Fruit fly (Drosophila melanogaster) whole organism, prepupa: ENCODE measurements around the gene CG10702.
A peak's percentile ranks its signal among the peaks of the same experiment; 100 is the strongest.

Source experiments
- Blimp-1 ChIP-seq: fragments of 200-800 bp; sonication (Bioruptor generic); optimal IDR thresholded peaks from 3 replicates; lab custom pipeline; 2017; ENCODE audit warnings: missing biosample characterization, missing genetic modification characterization, mild to moderate bottlenecking, moderate library complexity, missing genetic modification reagents
- CG10631 ChIP-seq: fragments of 200-800 bp; sonication (Bioruptor generic); optimal IDR thresholded peaks from 2 replicates; lab custom pipeline; 2016; ENCODE audit warnings: missing biosample characterization, missing genetic modification characterization
- CG11294 ChIP-seq: fragments of 200-800 bp; sonication (Bioruptor generic); IDR thresholded peaks from 2 replicates; pipeline ENCODE4 v1.3.6; 2022; ENCODE audit warnings: missing biosample characterization, missing genetic modification characterization
- CG11762 ChIP-seq: fragments of 200-800 bp; sonication (Bioruptor generic); optimal IDR thresholded peaks from 3 replicates; lab custom pipeline; 2016; ENCODE audit warnings: missing biosample characterization, missing genetic modification characterization; ENCODE audit not compliant: insufficient read depth
- CG11902 ChIP-seq: fragments of 200-800 bp; sonication (Bioruptor generic); optimal IDR thresholded peaks from 3 replicates; lab custom pipeline; 2016; ENCODE audit warnings: missing biosample characterization, missing genetic modification characterization
- CG15336 ChIP-seq: fragments of 200-800 bp; sonication (Bioruptor generic); IDR thresholded peaks from 2 replicates; pipeline ENCODE4 v1.3.6; 2022; ENCODE audit warnings: missing biosample characterization, missing genetic modification characterization
- CG16779 ChIP-seq: fragments of 200-800 bp; sonication (Bioruptor generic); optimal IDR thresholded peaks from 3 replicates; lab custom pipeline; 2017; ENCODE audit warnings: missing biosample characterization, mild to moderate bottlenecking, missing genetic modification characterization
- CG3032 ChIP-seq: fragments of 200-800 bp; optimal IDR thresholded peaks from 2 replicates; lab custom pipeline; 2019; ENCODE audit warnings: missing biosample characterization, mild to moderate bottlenecking, missing genetic modification characterization, moderate library complexity
- CG31627 ChIP-seq: fragments of 200-800 bp; sonication (Bioruptor generic); optimal IDR thresholded peaks from 3 replicates; lab custom pipeline; 2016; ENCODE audit warnings: missing biosample characterization, missing genetic modification characterization
- CG32006 ChIP-seq: fragments of 200-800 bp; sonication (Bioruptor generic); optimal IDR thresholded peaks from 3 replicates; lab custom pipeline; 2017; ENCODE audit warnings: missing biosample characterization, mild to moderate bottlenecking, missing genetic modification characterization
- CG3919 ChIP-seq: fragments of 200-800 bp; sonication (Bioruptor generic); optimal IDR thresholded peaks from 3 replicates; lab custom pipeline; 2016; ENCODE audit warnings: missing biosample characterization, missing genetic modification characterization
- CG4318 ChIP-seq: fragments of 200-800 bp; sonication (Bioruptor generic); optimal IDR thresholded peaks from 3 replicates; lab custom pipeline; 2017; ENCODE audit warnings: missing biosample characterization, mild to moderate bottlenecking, missing genetic modification characterization
- CG6276 ChIP-seq: fragments of 200-800 bp; sonication (Bioruptor generic); optimal IDR thresholded peaks from 2 replicates; lab custom pipeline; 2017; ENCODE audit warnings: missing biosample characterization, mild to moderate bottlenecking, missing genetic modification characterization
- CG6854 ChIP-seq: fragments of 200-800 bp; sonication (Bioruptor generic); optimal IDR thresholded peaks from 2 replicates; lab custom pipeline; 2017; ENCODE audit warnings: missing biosample characterization, mild to moderate bottlenecking, missing genetic modification characterization
- CG7368 ChIP-seq: fragments of 200-800 bp; sonication (Bioruptor generic); optimal IDR thresholded peaks from 3 replicates; lab custom pipeline; 2016; ENCODE audit warnings: missing biosample characterization, missing genetic modification characterization
- CG8319 ChIP-seq: fragments of 200-800 bp; sonication (Bioruptor generic); optimal IDR thresholded peaks from 3 replicates; lab custom pipeline; 2016; ENCODE audit warnings: missing biosample characterization, missing genetic modification characterization
- CG8632 ChIP-seq: fragments of 200-800 bp; sonication (Bioruptor generic); optimal IDR thresholded peaks from 3 replicates; lab custom pipeline; 2016; ENCODE audit warnings: missing biosample characterization, missing genetic modification characterization
- CG9139 ChIP-seq: fragments of 200-800 bp; sonication (Bioruptor generic); optimal IDR thresholded peaks from 3 replicates; lab custom pipeline; 2017; ENCODE audit warnings: missing biosample characterization, mild to moderate bottlenecking, missing genetic modification characterization
- Eip75B ChIP-seq: fragments of 200-800 bp; sonication (Bioruptor generic); optimal IDR thresholded peaks from 3 replicates; lab custom pipeline; 2016; ENCODE audit warnings: missing biosample characterization, missing genetic modification characterization
- Eip93F ChIP-seq: fragments of 200-800 bp; sonication (Bioruptor generic); optimal IDR thresholded peaks from 2 replicates; lab custom pipeline; 2016; ENCODE audit warnings: missing biosample characterization, mild to moderate bottlenecking, missing genetic modification characterization
- Gug ChIP-seq: fragments of 200-800 bp; sonication (Bioruptor generic); IDR thresholded peaks from 2 replicates; pipeline ENCODE4 v1.3.6; 2022; ENCODE audit warnings: missing biosample characterization, missing genetic modification characterization
- Hr38 ChIP-seq: sonication (Bioruptor generic); optimal IDR thresholded peaks from 2 replicates; lab custom pipeline; 2016; ENCODE audit warnings: missing biosample characterization, missing genetic modification characterization
- Hr4 ChIP-seq: fragments of 200-800 bp; sonication (Bioruptor generic); optimal IDR thresholded peaks from 3 replicates; lab custom pipeline; 2016; ENCODE audit warnings: missing biosample characterization, missing genetic modification characterization
- Lpt ChIP-seq: fragments of 200-800 bp; sonication (Bioruptor generic); optimal IDR thresholded peaks from 3 replicates; lab custom pipeline; 2016; ENCODE audit warnings: missing biosample characterization, missing genetic modification characterization
- Met ChIP-seq: fragments of 200-800 bp; sonication (Bioruptor generic); optimal IDR thresholded peaks from 3 replicates; lab custom pipeline; 2016; ENCODE audit warnings: missing biosample characterization, missing genetic modification characterization
- Smox ChIP-seq: fragments of 200-800 bp; sonication (Bioruptor generic); optimal IDR thresholded peaks from 3 replicates; lab custom pipeline; 2016; ENCODE audit warnings: missing biosample characterization, missing genetic modification characterization
- Sox102F ChIP-seq: fragments of 200-800 bp; sonication (Bioruptor generic); optimal IDR thresholded peaks from 2 replicates; lab custom pipeline; 2016; ENCODE audit warnings: missing biosample characterization, mild to moderate bottlenecking, missing genetic modification characterization
- Sox15 ChIP-seq: fragments of 200-800 bp; sonication (Bioruptor generic); optimal IDR thresholded peaks from 3 replicates; lab custom pipeline; 2016; ENCODE audit warnings: missing biosample characterization, missing genetic modification characterization
- achi ChIP-seq: fragments of 200-800 bp; sonication (Bioruptor generic); optimal IDR thresholded peaks from 3 replicates; lab custom pipeline; 2016; ENCODE audit warnings: missing biosample characterization, missing genetic modification characterization
- cyc ChIP-seq: fragments of 200-800 bp; sonication (Bioruptor generic); optimal IDR thresholded peaks from 3 replicates; lab custom pipeline; 2016; ENCODE audit warnings: missing biosample characterization, missing genetic modification characterization
- dac ChIP-seq: fragments of 200-800 bp; sonication (Bioruptor generic); optimal IDR thresholded peaks from 2 replicates; lab custom pipeline; 2017; ENCODE audit warnings: missing biosample characterization, mild to moderate bottlenecking, missing genetic modification characterization
- dsx ChIP-seq: fragments of 200-800 bp; optimal IDR thresholded peaks from 3 replicates; lab custom pipeline; 2019; ENCODE audit warnings: missing biosample characterization, mild to moderate bottlenecking, missing genetic modification characterization, moderate library complexity; ENCODE audit not compliant: poor library complexity, severe bottlenecking
- eg ChIP-seq: fragments of 200-800 bp; sonication (Bioruptor generic); IDR thresholded peaks from 3 replicates; pipeline ENCODE4 v1.3.6; 2022; ENCODE audit warnings: missing biosample characterization, missing genetic modification characterization
- esn ChIP-seq: fragments of 200-800 bp; sonication (Bioruptor generic); optimal IDR thresholded peaks from 2 replicates; lab custom pipeline; 2016; ENCODE audit warnings: missing biosample characterization, mild to moderate bottlenecking, missing genetic modification characterization, moderate library complexity
- fd85E ChIP-seq: fragments of 200-800 bp; sonication (Bioruptor generic); optimal IDR thresholded peaks from 3 replicates; lab custom pipeline; 2016; ENCODE audit warnings: missing biosample characterization, missing genetic modification characterization
- fkh ChIP-seq: fragments of 200-800 bp; sonication (Bioruptor generic); optimal IDR thresholded peaks from 3 replicates; lab custom pipeline; 2017; ENCODE audit warnings: missing biosample characterization, mild to moderate bottlenecking, missing genetic modification characterization, moderate library complexity
- lz ChIP-seq: fragments of 200-800 bp; sonication (Bioruptor generic); optimal IDR thresholded peaks from 3 replicates; lab custom pipeline; 2016; ENCODE audit warnings: missing biosample characterization, missing genetic modification characterization
- net ChIP-seq: fragments of 200-800 bp; sonication (Bioruptor generic); optimal IDR thresholded peaks from 3 replicates; lab custom pipeline; 2016; ENCODE audit warnings: missing biosample characterization, missing genetic modification characterization
- pdm3 ChIP-seq: fragments of 200-800 bp; sonication (Bioruptor generic); optimal IDR thresholded peaks from 3 replicates; lab custom pipeline; 2016; ENCODE audit warnings: missing biosample characterization, missing genetic modification characterization
- salr ChIP-seq, 2 experiments: fragments of 200-800 bp; sonication (Bioruptor generic); optimal IDR thresholded peaks; 3 replicates each; lab custom pipeline; 2016 to 2018; ENCODE audit warnings: missing biosample characterization in 2 of 2, missing genetic modification characterization in 2 of 2, mild to moderate bottlenecking in 1 of 2
- spab ChIP-seq: fragments of 200-800 bp; sonication (Bioruptor generic); optimal IDR thresholded peaks from 2 replicates; lab custom pipeline; 2017; ENCODE audit warnings: missing biosample characterization, mild to moderate bottlenecking, missing genetic modification characterization, missing genetic modification reagents
- ss ChIP-seq, 2 experiments: fragments of 200-800 bp; sonication (Bioruptor generic); optimal IDR thresholded peaks; 2 replicates in 1 of 2; 3 replicates in 1 of 2; lab custom pipeline; 2017 to 2018; ENCODE audit warnings: mild to moderate bottlenecking in 2 of 2, missing biosample characterization in 2 of 2, missing genetic modification characterization in 2 of 2, moderate library complexity in 1 of 2
- topi ChIP-seq: fragments of 200-800 bp; sonication (Bioruptor generic); optimal IDR thresholded peaks from 3 replicates; lab custom pipeline; 2016; ENCODE audit warnings: missing biosample characterization, missing genetic modification characterization
- vri ChIP-seq: fragments of 200-800 bp; sonication (Bioruptor generic); optimal IDR thresholded peaks from 3 replicates; lab custom pipeline; 2016; ENCODE audit warnings: missing biosample characterization, mild to moderate bottlenecking, missing genetic modification characterization

The CG10702 gene

dm6 chr2L:19026491-19027197, 43.0 kb downstream of the CG10702 start (continued):
- TF ChIP-seq Sox102F (GFP tag; lab: Kevin White, UChicago) (peak; percentile 21), cyc (peak; percentile 9), fkh (GFP tag; lab: Kevin White, UChicago) (no peak), achi (peak; percentile 27), CG3919 (GFP tag; lab: Kevin White, UChicago) (peak; percentile 30), Hr38 (GFP tag; lab: Kevin White, UChicago) (no peak), pdm3 (GFP tag; lab: Kevin White, UChicago) (peak; percentile 58), dsx (peak; percentile 71), vri (GFP tag; lab: Kevin White, UChicago) (no peak), Sox15 (GFP tag; lab: Kevin White, UChicago) (peak; percentile 33), CG10631 (GFP tag; lab: Kevin White, UChicago) (peak; percentile 44), Blimp-1 (GFP tag; lab: Kevin White, UChicago) (no peak), eg (0 out of 3 replicates have a peak, but pooled peaks have one; percentile 21), spab (peak; percentile 64), dac (GFP tag; lab: Kevin White, UChicago) (no peak), CG11294 (GFP tag; lab: Robert Waterston, UW) (no peak), Gug (GFP tag; lab: Robert Waterston, UW) (no peak), salr (GFP tag; optimal IDR thresholded peaks at IDR 0.05; lab: Kevin White, UChicago) (peak; percentile 32), CG8632 (GFP tag; lab: Kevin White, UChicago) (peak; percentile 43), CG8319 (GFP tag; lab: Kevin White, UChicago) (no peak), CG6276 (GFP tag; lab: Kevin White, UChicago) (peak; percentile 24), CG32006 (peak; percentile 55), CG31627 (peak; percentile 33), CG6854 (GFP tag; lab: Kevin White, UChicago) (no peak), ss (GFP tag; optimal IDR thresholded peaks at IDR 0.05; lab: Kevin White, UChicago) (peak; percentile 20 to 74)

- no peak for TF ChIP-seq Hr4 (GFP tag; lab: Kevin White, UChicago)
- peak in 1 of 2 experiments; percentile 9 for TF ChIP-seq ss (GFP tag; optimal IDR thresholded peaks at IDR 0.05; lab: Kevin White, UChicago)
- peak; percentile 6 for TF ChIP-seq dsx
These were observed 44.9 kb downstream of the CG10702 start for dm6 chr2L:19024744-19025059.

dm6 chr2L:19023972-19024743, 45.5 kb downstream of the CG10702 start:
- TF ChIP-seq lz (GFP tag; lab: Kevin White, UChicago), result peak; percentile 52
- peak; percentile 47 for TF ChIP-seq CG10631 (GFP tag; lab: Kevin White, UChicago)
- peak; percentile 55 for TF ChIP-seq CG9139 (GFP tag; lab: Kevin White, UChicago)
- peak; percentile 51 for TF ChIP-seq topi (GFP tag; lab: Kevin White, UChicago)
- peak; percentile 62 for TF ChIP-seq CG8632 (GFP tag; lab: Kevin White, UChicago)
- TF ChIP-seq net, result peak; percentile 33
- TF ChIP-seq Eip93F (GFP tag; lab: Kevin White, UChicago), result no peak
- TF ChIP-seq ss (GFP tag; optimal IDR thresholded peaks at IDR 0.05; lab: Kevin White, UChicago), result peak; percentile 27 to 71
- TF ChIP-seq pdm3 (GFP tag; lab: Kevin White, UChicago), result peak; percentile 46
- no peak for TF ChIP-seq fd85E
- peak; percentile 10 for TF ChIP-seq CG16779 (tag; lab: Kevin White, UChicago)
- peak; percentile 57 for TF ChIP-seq Smox (GFP tag; lab: Kevin White, UChicago)
- TF ChIP-seq CG3032 (tag; lab: Kevin White, UChicago), result peak; percentile 81
- TF ChIP-seq Met, result peak; percentile 55
- peak; percentile 53 for TF ChIP-seq Eip75B
- TF ChIP-seq CG3919 (GFP tag; lab: Kevin White, UChicago), result peak; percentile 54
- no peak for TF ChIP-seq CG7368 (GFP tag; lab: Kevin White, UChicago)
- peak; percentile 28 for TF ChIP-seq cyc
- TF ChIP-seq CG15336 (GFP tag; lab: Robert Waterston, UW), result no peak
- TF ChIP-seq CG4318 (GFP tag; lab: Kevin White, UChicago), result peak; percentile 28
- TF ChIP-seq vri (GFP tag; lab: Kevin White, UChicago), result peak; percentile 4
- TF ChIP-seq CG11762 (GFP tag; lab: Kevin White, UChicago), result peak; percentile 8
- peak; percentile 29 for TF ChIP-seq CG11902 (GFP tag; lab: Kevin White, UChicago)
- peak; percentile 62 for TF ChIP-seq esn (GFP tag; lab: Kevin White, UChicago)
- peak; percentile 57 for TF ChIP-seq achi
- no peak for TF ChIP-seq Lpt (GFP tag; lab: Kevin White, UChicago)
- TF ChIP-seq CG11294 (GFP tag; lab: Robert Waterston, UW), result no peak; the same call in 1 of the 2 replicates
- peak; percentile 37 for TF ChIP-seq CG8319 (GFP tag; lab: Kevin White, UChicago)
